Fruit fly (Drosophila melanogaster) whole organism, embryonic: ENCODE results near the gene CG12948.

ENCODE experiments used
- Asciz ChIP-seq: fragments of 200-800 bp; sonication (Bioruptor generic); optimal IDR thresholded peaks from 2 replicates; lab custom pipeline; 2017; ENCODE audit warnings: missing biosample characterization, mild to moderate bottlenecking, missing genetic modification characterization, missing genetic modification reagents
- BtbVII ChIP-seq: fragments of 200-800 bp; sonication (Bioruptor generic); optimal IDR thresholded peaks from 3 replicates; lab custom pipeline; 2017; ENCODE audit warnings: missing biosample characterization, mild to moderate bottlenecking, missing genetic modification characterization
- CG10366 ChIP-seq: fragments of 200-800 bp; sonication (Bioruptor generic); IDR thresholded peaks from 2 replicates; pipeline ENCODE4 v1.3.6; 2022; ENCODE audit warnings: missing biosample characterization, missing genetic modification characterization
- CG11247 ChIP-seq: fragments of 200-800 bp; sonication (Bioruptor generic); IDR thresholded peaks from 2 replicates; pipeline ENCODE4 v1.3.6; 2022; ENCODE audit warnings: missing biosample characterization, missing genetic modification characterization
- CG11504 ChIP-seq: fragments of 200-800 bp; sonication (Bioruptor generic); optimal IDR thresholded peaks from 3 replicates; lab custom pipeline; 2019; ENCODE audit warnings: missing biosample characterization, mild to moderate bottlenecking, missing genetic modification characterization, moderate library complexity
- CG11696 ChIP-seq: fragments of 200-800 bp; sonication (Bioruptor generic); IDR thresholded peaks from 2 replicates; pipeline ENCODE4 v1.3.6; 2022; ENCODE audit warnings: missing biosample characterization, missing genetic modification characterization
- CG12659 ChIP-seq: fragments of 200-800 bp; sonication (Bioruptor generic); optimal IDR thresholded peaks from 3 replicates; lab custom pipeline; 2017; ENCODE audit warnings: mild to moderate bottlenecking, missing biosample characterization, missing genetic modification reagents, missing genetic modification characterization
- CG1647 ChIP-seq: fragments of 200-800 bp; sonication (Bioruptor generic); optimal IDR thresholded peaks from 3 replicates; lab custom pipeline; 2016; ENCODE audit warnings: missing biosample characterization, missing genetic modification characterization
- CG16779 ChIP-seq: fragments of 200-800 bp; sonication (Bioruptor generic); IDR thresholded peaks from 2 replicates; pipeline ENCODE4 v1.3.6; 2022; ENCODE audit warnings: missing biosample characterization, missing genetic modification characterization
- CG18764 ChIP-seq: fragments of 200-800 bp; sonication (Bioruptor generic); optimal IDR thresholded peaks from 3 replicates; lab custom pipeline; 2016; ENCODE audit warnings: missing biosample characterization, missing genetic modification characterization
- CG2120 ChIP-seq: fragments of 200-800 bp; sonication (Bioruptor generic); optimal IDR thresholded peaks from 3 replicates; lab custom pipeline; 2016; ENCODE audit warnings: missing biosample characterization, missing genetic modification characterization
- CG2889 ChIP-seq: fragments of 200-800 bp; sonication (Bioruptor generic); IDR thresholded peaks from 3 replicates; pipeline ENCODE4 v1.3.6; 2022; ENCODE audit warnings: missing biosample characterization, missing genetic modification characterization
- CG31441 ChIP-seq: fragments of 200-800 bp; sonication (Bioruptor generic); IDR thresholded peaks from 2 replicates; pipeline ENCODE4 v1.3.6; 2022; ENCODE audit warnings: missing biosample characterization, missing genetic modification characterization
- CG32532 ChIP-seq: fragments of 200-800 bp; sonication (Bioruptor generic); IDR thresholded peaks from 2 replicates; pipeline ENCODE4 v1.3.6; 2022; ENCODE audit warnings: missing biosample characterization, missing genetic modification characterization
- CG34224 ChIP-seq: fragments of 200-800 bp; sonication (Bioruptor generic); IDR thresholded peaks from 3 replicates; pipeline ENCODE4 v1.3.6; 2022; ENCODE audit warnings: missing biosample characterization, missing genetic modification characterization; ENCODE audit not compliant: partially characterized antibody
- CG4617 ChIP-seq: fragments of 200-800 bp; sonication (Bioruptor generic); optimal IDR thresholded peaks from 3 replicates; lab custom pipeline; 2016; ENCODE audit warnings: missing biosample characterization, missing genetic modification characterization, borderline replicate concordance
- Dip3 ChIP-seq: fragments of 200-800 bp; sonication (Bioruptor generic); optimal IDR thresholded peaks from 3 replicates; lab custom pipeline; 2016; ENCODE audit warnings: missing biosample characterization, missing genetic modification characterization
- Dref ChIP-seq: fragments of 200-800 bp; sonication (Bioruptor generic); IDR thresholded peaks from 2 replicates; pipeline ENCODE4 v1.3.6; 2022; ENCODE audit warnings: missing biosample characterization, missing genetic modification characterization
- Eip74EF ChIP-seq, 2 experiments: fragments of 200-800 bp in 1 of 2; fragments of >200 bp in 1 of 2; sonication (Bioruptor generic) in 1 of 2; optimal IDR thresholded peaks; 2 replicates each; lab custom pipeline; 2017 to 2019; ENCODE audit warnings: missing biosample characterization in 2 of 2, missing genetic modification characterization in 2 of 2, mild to moderate bottlenecking in 1 of 2, moderate library complexity in 1 of 2
- Fer1 ChIP-seq: fragments of 200-800 bp; sonication (Bioruptor generic); optimal IDR thresholded peaks from 2 replicates; lab custom pipeline; 2017; ENCODE audit warnings: missing biosample characterization, mild to moderate bottlenecking, missing genetic modification characterization
- Gsc ChIP-seq: fragments of 200-800 bp; sonication (Bioruptor generic); IDR thresholded peaks from 2 replicates; pipeline ENCODE4 v1.3.6; 2022; ENCODE audit warnings: missing biosample characterization, missing genetic modification characterization
- HHEX ChIP-seq: fragments of 200-800 bp; sonication (Bioruptor generic); optimal IDR thresholded peaks from 3 replicates; lab custom pipeline; 2017; ENCODE audit warnings: missing biosample characterization, mild to moderate bottlenecking, missing genetic modification characterization, missing genetic modification reagents
- HLH4C ChIP-seq: fragments of 200-800 bp; sonication (Bioruptor generic); IDR thresholded peaks from 3 replicates; pipeline ENCODE4 v1.3.6; 2022; ENCODE audit warnings: missing biosample characterization, missing genetic modification characterization; ENCODE audit not compliant: partially characterized antibody
- Hand ChIP-seq: fragments of 200-800 bp; sonication (Bioruptor generic); optimal IDR thresholded peaks from 2 replicates; lab custom pipeline; 2017; ENCODE audit warnings: mild to moderate bottlenecking, missing biosample characterization, missing genetic modification reagents, missing genetic modification characterization
- Hr51 ChIP-seq, 2 experiments: fragments of 200-800 bp; sonication (Bioruptor generic); optimal IDR thresholded peaks; 2 replicates in 1 of 2; 3 replicates in 1 of 2; lab custom pipeline; 2016 to 2018; ENCODE audit warnings: missing biosample characterization in 2 of 2, missing genetic modification characterization in 2 of 2, mild to moderate bottlenecking in 1 of 2, moderate library complexity in 1 of 2
- Nf-YB ChIP-seq: fragments of 200-800 bp; sonication (Bioruptor generic); optimal IDR thresholded peaks from 3 replicates; lab custom pipeline; 2019; ENCODE audit warnings: missing biosample characterization, mild to moderate bottlenecking, missing genetic modification characterization, moderate library complexity
- Oaz ChIP-seq: fragments of 200-800 bp; sonication (Bioruptor generic); IDR thresholded peaks from 2 replicates; pipeline ENCODE4 v1.3.6; 2022; ENCODE audit warnings: missing biosample characterization, missing genetic modification characterization
- Ptx1 ChIP-seq: fragments of 200-800 bp; sonication (Bioruptor generic); IDR thresholded peaks from 2 replicates; pipeline ENCODE4 v1.3.6; 2022; ENCODE audit warnings: missing biosample characterization, missing genetic modification characterization
- Rfx ChIP-seq: fragments of 200-800 bp; sonication (Bioruptor generic); IDR thresholded peaks from 2 replicates; pipeline ENCODE4 v1.3.6; 2022; ENCODE audit warnings: missing biosample characterization, missing genetic modification characterization
- Tbp ChIP-seq: fragments of >200 bp; optimal IDR thresholded peaks from 2 replicates; lab custom pipeline; 2018; ENCODE audit warnings: missing biosample characterization, missing genetic modification characterization
- ac ChIP-seq: fragments of 200-800 bp; sonication (Bioruptor generic); optimal IDR thresholded peaks from 3 replicates; lab custom pipeline; 2017; ENCODE audit warnings: missing biosample characterization, mild to moderate bottlenecking, missing genetic modification characterization
- al ChIP-seq: fragments of 200-800 bp; sonication (Bioruptor generic); IDR thresholded peaks from 2 replicates; pipeline ENCODE4 v1.3.6; 2022; ENCODE audit warnings: missing biosample characterization, missing genetic modification characterization
- ase ChIP-seq: fragments of 200-800 bp; sonication (Bioruptor generic); IDR thresholded peaks from 3 replicates; pipeline ENCODE4 v1.3.6; 2022; ENCODE audit warnings: missing biosample characterization, missing genetic modification characterization
- ash1 ChIP-seq: fragments of 200-800 bp; sonication (Bioruptor generic); optimal IDR thresholded peaks from 2 replicates; lab custom pipeline; 2018; ENCODE audit warnings: missing biosample characterization, mild to moderate bottlenecking, missing genetic modification characterization
- ato ChIP-seq: fragments of 200-800 bp; sonication (Bioruptor generic); IDR thresholded peaks from 2 replicates; pipeline ENCODE4 v1.3.6; 2022; ENCODE audit warnings: missing biosample characterization, missing genetic modification characterization; ENCODE audit not compliant: partially characterized antibody
- cg ChIP-seq: fragments of 200-800 bp; sonication (Bioruptor generic); optimal IDR thresholded peaks from 3 replicates; lab custom pipeline; 2019; ENCODE audit warnings: missing biosample characterization, mild to moderate bottlenecking, missing genetic modification characterization, moderate library complexity
- chif ChIP-seq, 2 experiments: fragments of 200-800 bp; sonication (Bioruptor generic); optimal IDR thresholded peaks; 3 replicates each; lab custom pipeline; 2016; ENCODE audit warnings: missing biosample characterization in 2 of 2, missing genetic modification characterization in 2 of 2
- dmrt99B ChIP-seq: fragments of 200-800 bp; sonication (Bioruptor generic); optimal IDR thresholded peaks from 2 replicates; lab custom pipeline; 2018; ENCODE audit warnings: missing biosample characterization, mild to moderate bottlenecking, missing genetic modification characterization, moderate library complexity
- jigr1 ChIP-seq: fragments of 200-800 bp; sonication (Bioruptor generic); IDR thresholded peaks from 3 replicates; pipeline ENCODE4 v1.3.6; 2022; ENCODE audit warnings: missing biosample characterization, missing genetic modification characterization
- klu ChIP-seq: fragments of 200-800 bp; sonication (Bioruptor generic); IDR thresholded peaks from 2 replicates; pipeline ENCODE4 v1.3.6; 2022; ENCODE audit warnings: missing biosample characterization, missing genetic modification characterization
- maf-S ChIP-seq: fragments of 200-800 bp; sonication (Bioruptor generic); optimal IDR thresholded peaks from 2 replicates; lab custom pipeline; 2016; ENCODE audit warnings: missing biosample characterization, missing genetic modification characterization
- mld ChIP-seq: fragments of 200-800 bp; sonication (Bioruptor generic); IDR thresholded peaks from 3 replicates; pipeline ENCODE4 v1.3.6; 2022; ENCODE audit warnings: missing biosample characterization, missing genetic modification characterization; ENCODE audit not compliant: partially characterized antibody
- nmo ChIP-seq: fragments of 200-800 bp; sonication (Bioruptor generic); optimal IDR thresholded peaks from 2 replicates; lab custom pipeline; 2018; ENCODE audit warnings: missing biosample characterization, mild to moderate bottlenecking, missing genetic modification characterization, moderate library complexity
- odd ChIP-seq: fragments of 200-800 bp; sonication (Bioruptor generic); optimal IDR thresholded peaks from 2 replicates; lab custom pipeline; 2017; ENCODE audit warnings: missing biosample characterization, mild to moderate bottlenecking, missing genetic modification characterization
- pita ChIP-seq: fragments of 200-800 bp; sonication (Bioruptor generic); optimal IDR thresholded peaks from 2 replicates; lab custom pipeline; 2017; ENCODE audit warnings: missing biosample characterization, mild to moderate bottlenecking, missing genetic modification characterization
- row ChIP-seq: fragments of 200-800 bp; sonication (Bioruptor generic); IDR thresholded peaks from 3 replicates; pipeline ENCODE4 v1.3.6; 2022; ENCODE audit warnings: missing biosample characterization, missing genetic modification characterization
- sens-2 ChIP-seq: fragments of 200-800 bp; sonication (Bioruptor generic); IDR thresholded peaks from 2 replicates; pipeline ENCODE4 v1.3.6; 2022; ENCODE audit warnings: missing biosample characterization, missing genetic modification characterization
- trem ChIP-seq: fragments of 200-800 bp; optimal IDR thresholded peaks from 3 replicates; lab custom pipeline; 2019; ENCODE audit warnings: missing biosample characterization, mild to moderate bottlenecking, missing genetic modification characterization, moderate library complexity
- twi ChIP-seq: fragments of 200-800 bp; optimal IDR thresholded peaks from 2 replicates; lab custom pipeline; 2019; ENCODE audit warnings: missing biosample characterization, mild to moderate bottlenecking, missing genetic modification characterization, moderate library complexity
- vfl ChIP-seq: fragments of 200-800 bp; sonication (Bioruptor generic); optimal IDR thresholded peaks from 2 replicates; lab custom pipeline; 2016; ENCODE audit warnings: missing biosample characterization, missing genetic modification characterization

The CG12948 gene

DNA sequence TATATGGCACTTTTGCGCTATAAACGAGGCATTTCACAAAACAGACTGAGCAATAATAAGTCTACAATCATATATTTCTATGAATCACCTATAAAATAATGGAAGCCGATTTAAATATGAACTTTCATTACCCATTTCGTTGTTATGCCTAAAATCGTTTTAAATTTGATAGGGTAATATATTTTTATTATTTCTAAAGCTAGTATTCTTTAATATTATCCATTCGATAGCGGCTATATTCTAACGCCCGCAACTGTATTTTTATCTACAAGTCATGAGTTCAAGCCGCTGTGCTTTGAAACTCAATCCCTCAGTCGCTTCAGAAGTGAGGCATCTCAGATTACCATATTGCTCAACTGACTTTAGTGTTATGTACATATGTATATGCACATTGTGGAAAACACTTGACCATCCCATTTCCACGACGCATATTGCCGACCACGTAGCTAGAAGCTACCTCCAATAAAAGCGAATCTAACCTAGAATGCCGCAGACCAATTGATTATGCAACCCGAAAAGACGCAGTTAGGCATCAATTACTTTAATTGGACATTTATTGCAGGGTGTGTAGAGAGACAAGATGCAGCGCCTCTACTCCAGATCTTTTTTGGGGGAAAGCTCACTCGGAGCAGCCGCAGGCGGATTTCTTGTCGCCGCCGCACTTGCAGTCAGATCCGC is 35.8 kb upstream of the CG12948 start (continued):
- TF ChIP-seq klu (GFP tag; lab: Robert Waterston, UW) (no peak), vfl (GFP tag; lab: Kevin White, UChicago) (no peak), chif (GFP tag; optimal IDR thresholded peaks at IDR 0.05; lab: Kevin White, UChicago) (no peak), CG16779 (GFP tag; lab: Robert Waterston, UW) (no peak), al (GFP tag; lab: Robert Waterston, UW) (no peak), Fer1 (peak; percentile 2), Rfx (no peak), dmrt99B (peak; percentile 34), Ptx1 (peak; percentile 16; the same call in 1 of the 2 replicates), jigr1 (GFP tag; lab: Robert Waterston, UW) (no peak), BtbVII (GFP tag; lab: Kevin White, UChicago) (no peak), CG11247 (GFP tag; lab: Robert Waterston, UW) (no peak), pita (GFP tag; lab: Kevin White, UChicago) (no peak), ac (no peak), CG2889 (GFP tag; lab: Robert Waterston, UW) (no peak), CG11504 (no peak), CG31441 (GFP tag; lab: Robert Waterston, UW) (peak; percentile 39; the same call in 1 of the 2 replicates), CG32532 (GFP tag; lab: Robert Waterston, UW) (no peak), trem (tag; lab: Kevin White, UChicago) (no peak), Eip74EF (GFP tag; optimal IDR thresholded peaks at IDR 0.05; lab: Kevin White, UChicago) (no peak), Asciz (GFP tag; lab: Kevin White, UChicago) (no peak), sens-2 (no peak), CG18764 (GFP tag; lab: Kevin White, UChicago) (no peak), CG2120 (GFP tag; lab: Kevin White, UChicago) (peak; percentile 24), Nf-YB (GFP tag; lab: Kevin White, UChicago) (no peak), Hr51 (GFP tag; optimal IDR thresholded peaks at IDR 0.05; lab: Kevin White, UChicago) (peak in 1 of 2 experiments; percentile 36), cg (no peak), odd (no peak), Oaz (GFP tag; lab: Robert Waterston, UW) (no peak), nmo (GFP tag; lab: Kevin White, UChicago) (peak; percentile 5), Tbp (no peak), ash1 (no peak), mld (GFP tag; lab: Robert Waterston, UW) (no peak), Dref (no peak), CG34224 (GFP tag; lab: Robert Waterston, UW) (no peak), Hand (GFP tag; lab: Kevin White, UChicago) (no peak), maf-S (GFP tag; lab: Kevin White, UChicago) (no peak), CG11696 (GFP tag; lab: Robert Waterston, UW) (peak; percentile 79), Gsc (GFP tag; lab: Robert Waterston, UW) (no peak), CG1647 (GFP tag; lab: Kevin White, UChicago) (no peak), CG4617 (GFP tag; lab: Kevin White, UChicago) (no peak), CG12659 (GFP tag; lab: Kevin White, UChicago) (no peak), row (GFP tag; lab: Robert Waterston, UW) (peak; percentile 41; the same call in 1 of the 3 replicates), Dip3 (no peak), HHEX (no peak), CG10366 (GFP tag; lab: Robert Waterston, UW) (no peak), ase (GFP tag; lab: Robert Waterston, UW) (no peak), ato (no peak), twi (tag; lab: Kevin White, UChicago) (no peak), HLH4C (no peak)
